Worm (Caenorhabditis elegans): ENCODE data around the gene F54F7.9.

DNA sequence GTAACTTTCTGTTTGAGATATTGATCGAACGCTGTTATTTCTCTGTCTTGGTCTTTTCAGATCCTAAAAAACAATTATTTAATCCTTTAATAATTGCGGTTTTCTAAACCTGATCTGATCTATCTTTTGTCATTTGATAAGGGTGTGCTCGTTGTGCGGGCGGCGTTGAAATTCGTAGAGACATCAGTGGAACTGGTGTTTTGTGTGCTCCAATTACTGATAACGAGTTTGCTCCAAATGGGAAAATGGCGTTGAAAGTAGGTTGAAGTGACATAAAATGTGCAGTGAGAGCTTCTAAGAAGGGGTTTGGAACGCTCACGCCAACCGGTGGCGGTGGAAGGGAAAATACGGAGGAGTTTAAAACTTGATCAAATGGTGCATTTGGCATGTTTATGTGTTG lies 5.9 kb upstream of the F54F7.9 start:
- no peak for TF ChIP-seq nhr-12 (tag; optimal IDR thresholded peaks at IDR 0.05)
- TF ChIP-seq elt-3 (tag; optimal IDR thresholded peaks at IDR 0.05), result no peak
- no peak for TF ChIP-seq unc-62 (GFP tag; optimal IDR thresholded peaks at IDR 0.05)
- no peak for TF ChIP-seq ceh-83 (GFP tag; optimal IDR thresholded peaks at IDR 0.05)
- TF ChIP-seq lin-13 (tag; optimal IDR thresholded peaks at IDR 0.05), result no peak
- no peak for TF ChIP-seq lsy-2 (tag; optimal IDR thresholded peaks at IDR 0.05)
- no peak for TF ChIP-seq pha-4 (tag; optimal IDR thresholded peaks at IDR 0.05)
- no peak for TF ChIP-seq ztf-11 (tag; optimal IDR thresholded peaks at IDR 0.05)
- no peak for TF ChIP-seq nhr-237 (tag; optimal IDR thresholded peaks at IDR 0.05)
- no peak for TF ChIP-seq hlh-1 (tag; optimal IDR thresholded peaks at IDR 0.05)
- no peak for TF ChIP-seq elt-1 (tag; optimal IDR thresholded peaks at IDR 0.05; ENCODE audit: borderline replicate concordance, insufficient read depth)
- no peak for TF ChIP-seq unc-39 (tag; optimal IDR thresholded peaks at IDR 0.05)
- TF ChIP-seq ham-2 (GFP tag; optimal IDR thresholded peaks at IDR 0.05), result no peak
- TF ChIP-seq ces-1 (GFP tag; optimal IDR thresholded peaks at IDR 0.05), result no peak
